Fruit fly (Drosophila melanogaster): ENCODE measurements around the gene Cubn2.

- no peak for TF ChIP-seq CG1233 (GFP tag; optimal IDR thresholded peaks at IDR 0.05)
- no peak for TF ChIP-seq prd (optimal IDR thresholded peaks at IDR 0.05)
- TF ChIP-seq prd (GFP tag; IDR thresholded peaks at IDR 0.05): no peak
- TF ChIP-seq her (GFP tag; optimal IDR thresholded peaks at IDR 0.05): no peak
Observed at dm6 chr3L:11836575-11837077, 22.1 kb upstream of the Cubn2 start, which contains the start of gene CG43064.
